Worm (Caenorhabditis elegans) whole organism, early embryonic: ENCODE measurements around the gene acy-1.

Experiments
- F13C5.2 ChIP-seq: sonication (generic microtip); optimal IDR thresholded peaks from 2 replicates; lab custom pipeline; 2017; ENCODE audit warnings: mild to moderate bottlenecking, missing genetic modification characterization, inconsistent platforms, missing compliant biosample characterization
- ama-1 ChIP-seq: fragments of 150-350 bp; optimal IDR thresholded peaks from 2 replicates; lab custom pipeline; 2014
- ets-7 ChIP-seq: sonication (generic microtip); optimal IDR thresholded peaks from 2 replicates; lab custom pipeline; 2016; ENCODE audit warnings: missing genotype, missing genetic modification characterization, missing compliant biosample characterization
- hmbx-1 ChIP-seq: sonication (generic microtip); optimal IDR thresholded peaks from 2 replicates; lab custom pipeline; 2016; ENCODE audit warnings: mild to moderate bottlenecking, missing genetic modification characterization, missing compliant biosample characterization
- scrt-1 ChIP-seq: fragments of 200-800 bp; sonication (Bioruptor generic); IDR thresholded peaks from 2 replicates; pipeline ENCODE4 v1.3.6; 2022; ENCODE audit warnings: missing genetic modification characterization, missing compliant biosample characterization
- tbx-11 ChIP-seq: fragments of 200-800 bp; sonication (Bioruptor generic); IDR thresholded peaks from 2 replicates; pipeline ENCODE4 v1.3.6; 2022; ENCODE audit warnings: missing genetic modification characterization, missing compliant biosample characterization

DNA sequence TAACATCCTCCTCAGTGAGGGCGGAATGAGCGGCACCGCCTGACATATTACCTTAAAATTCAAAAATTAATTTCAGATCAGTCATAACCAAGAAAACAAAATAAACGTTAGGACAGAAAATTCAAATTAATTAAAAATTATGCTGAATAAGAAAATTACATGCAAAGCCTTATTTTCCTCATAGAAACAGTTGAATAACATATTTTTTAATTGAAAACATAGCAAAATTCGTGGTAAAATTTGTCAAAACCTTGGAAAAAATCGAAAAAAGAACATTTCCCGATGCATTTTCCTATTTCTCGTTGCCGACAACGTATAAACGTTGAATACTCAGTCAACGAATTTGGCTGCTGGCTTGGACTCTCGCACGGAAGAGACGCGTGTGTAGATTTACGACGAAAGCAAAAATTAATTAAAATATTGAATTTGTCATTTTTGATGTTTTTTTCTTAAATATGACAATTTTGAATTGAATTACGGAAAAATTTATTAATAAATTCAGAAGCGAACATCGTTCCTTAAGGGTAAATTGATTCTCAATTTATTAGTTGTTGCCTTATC, 32.2 kb downstream of the acy-1 start, which contains the start of the genes rps-0 and rbg-3:
- TF ChIP-seq F13C5.2 (tag; lab: Kevin White, UChicago) = peak; percentile 80
- no peak for TF ChIP-seq scrt-1
- no peak for TF ChIP-seq ama-1
- TF ChIP-seq hmbx-1 = no peak
- no peak for TF ChIP-seq ets-7 (tag; lab: Kevin White, UChicago)
- TF ChIP-seq tbx-11 (GFP tag; lab: Robert Waterston, UW) = no peak
